Fruit fly (Drosophila melanogaster): ENCODE measurements around the gene CG14864.

CG14864 gene

DNA sequence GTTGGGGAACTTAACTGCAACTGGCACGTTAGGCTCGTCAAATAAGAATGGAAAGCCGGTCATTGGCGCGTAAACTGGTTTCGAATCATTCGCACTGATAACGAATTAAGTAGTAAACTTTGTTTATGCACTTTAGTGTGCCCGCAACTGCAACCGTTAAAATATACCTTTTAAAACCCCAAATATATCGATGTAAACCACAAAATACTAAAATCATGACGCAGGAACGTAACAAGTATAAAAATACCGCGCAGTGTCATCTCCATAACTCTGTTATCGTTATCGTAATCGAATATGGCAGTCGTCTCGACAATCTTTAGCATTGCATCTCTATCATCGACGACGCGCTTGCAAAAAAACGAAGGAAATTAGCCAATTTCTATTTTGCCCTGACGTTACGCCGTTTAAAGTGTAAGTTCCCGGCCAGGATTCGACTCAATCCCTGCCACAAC is 43.0 kb downstream of the CG14864 start, which contains the start of the genes CG31344 and Caf1-55 (continued):
- TF ChIP-seq inv (GFP tag; IDR thresholded peaks at IDR 0.05; ENCODE audit: partially characterized antibody) (peak; percentile 58; the same call in 1 of the 2 replicates), Opbp (GFP tag; IDR thresholded peaks at IDR 0.05; ENCODE audit: partially characterized antibody) (peak; percentile 49; the same call in 1 of the 3 replicates), Scr (GFP tag; IDR thresholded peaks at IDR 0.05; ENCODE audit: partially characterized antibody) (peak; percentile 74), CG6175 (GFP tag; IDR thresholded peaks at IDR 0.05) (no peak), Myb (GFP tag; optimal IDR thresholded peaks at IDR 0.05) (peak; percentile 84), CG10462 (GFP tag; optimal IDR thresholded peaks at IDR 0.05) (no peak), jumu (GFP tag; optimal IDR thresholded peaks at IDR 0.05) (peak; percentile 9), CG7963 (GFP tag; IDR thresholded peaks at IDR 0.05; ENCODE audit: partially characterized antibody) (peak; percentile 79; the same call in 2 of the 3 replicates), org-1 (GFP tag; optimal IDR thresholded peaks at IDR 0.05) (no peak), lilli (GFP tag; optimal IDR thresholded peaks at IDR 0.05) (peak; percentile 37), CG7928 (GFP tag; optimal IDR thresholded peaks at IDR 0.05) (no peak), pzg (GFP tag; optimal IDR thresholded peaks at IDR 0.05) (peak; percentile 98), HLH3B (GFP tag; IDR thresholded peaks at IDR 0.05) (no peak), CG10274 (GFP tag; optimal IDR thresholded peaks at IDR 0.05) (no peak), tll (GFP tag; optimal IDR thresholded peaks at IDR 0.05) (no peak), CG9437 (GFP tag; optimal IDR thresholded peaks at IDR 0.05) (peak; percentile 79), Nf-YC (tag; optimal IDR thresholded peaks at IDR 0.05) (peak; percentile 9), pho (GFP tag; optimal IDR thresholded peaks at IDR 0.05) (peak; percentile 51), CrebB (tag; optimal IDR thresholded peaks at IDR 0.05) (peak; percentile 2), cato (GFP tag; optimal IDR thresholded peaks at IDR 0.05; ENCODE audit: borderline replicate concordance) (no peak), CG14710 (tag; optimal IDR thresholded peaks at IDR 0.05) (peak; percentile 51), CG4730 (GFP tag; IDR thresholded peaks at IDR 0.05) (no peak), Doc2 (GFP tag; IDR thresholded peaks at IDR 0.05) (no peak), gro (GFP tag; optimal IDR thresholded peaks at IDR 0.05) (peak; percentile 26), HmgZ (tag; optimal IDR thresholded peaks at IDR 0.05) (peak; percentile 68), CG7987 (GFP tag; optimal IDR thresholded peaks at IDR 0.05) (no peak), seq (GFP tag; IDR thresholded peaks at IDR 0.05) (no peak), Awh (GFP tag; IDR thresholded peaks at IDR 0.05) (no peak), CG6791 (GFP tag; IDR thresholded peaks at IDR 0.05; ENCODE audit: partially characterized antibody) (peak; percentile 88), CG11560 (tag; IDR thresholded peaks at IDR 0.05) (peak; percentile 91), tx (GFP tag; optimal IDR thresholded peaks at IDR 0.05) (peak; percentile 24)

dm6 chr3R:15222973-15223372 is 45.4 kb downstream of the CG14864 start, which contains the start of gene Polr2G:
Polr2G (minus strand) TSS chr3R:15223180.
- TF ChIP-seq stwl (tag; optimal IDR thresholded peaks at IDR 0.05), result peak; percentile 30
- peak; percentile 10 for TF ChIP-seq CG14710 (tag; optimal IDR thresholded peaks at IDR 0.05)
- TF ChIP-seq pzg (GFP tag; optimal IDR thresholded peaks at IDR 0.05), result peak; percentile 19
- TF ChIP-seq ac (GFP tag; optimal IDR thresholded peaks at IDR 0.05), result no peak
- peak; percentile 24; the same call in 1 of the 2 replicates for TF ChIP-seq E2f1 (GFP tag; IDR thresholded peaks at IDR 0.05)
- TF ChIP-seq Dp (GFP tag; optimal IDR thresholded peaks at IDR 0.05), result peak; percentile 67
- peak; percentile 48 for TF ChIP-seq CG9797 (GFP tag; optimal IDR thresholded peaks at IDR 0.05)
- no peak for TF ChIP-seq CG18011 (GFP tag; optimal IDR thresholded peaks at IDR 0.05)
- TF ChIP-seq CG2116 (GFP tag; optimal IDR thresholded peaks at IDR 0.05), result peak; percentile 19
- no peak for TF ChIP-seq Nf-YB (GFP tag; optimal IDR thresholded peaks at IDR 0.05)
- TF ChIP-seq caup (GFP tag; optimal IDR thresholded peaks at IDR 0.05; ENCODE audit: severe bottlenecking), result no peak
- TF ChIP-seq sens (GFP tag), result peak; percentile 42
- no peak for TF ChIP-seq grn (GFP tag; optimal IDR thresholded peaks at IDR 0.05)
- peak; percentile 70 for TF ChIP-seq MBD-R2 (GFP tag; IDR thresholded peaks at IDR 0.05)
- peak; percentile 28; the same call in 1 of the 4 replicates for TF ChIP-seq Dll (GFP tag; IDR thresholded peaks at IDR 0.05; ENCODE audit: partially characterized antibody)
- TF ChIP-seq Bgb (GFP tag; IDR thresholded peaks at IDR 0.05; ENCODE audit: partially characterized antibody), result no peak
- peak; percentile 10 for TF ChIP-seq CG10267 (tag; optimal IDR thresholded peaks at IDR 0.05)
- no peak for TF ChIP-seq Dip2 (GFP tag; IDR thresholded peaks at IDR 0.05)
- TF ChIP-seq CG34422 (GFP tag; IDR thresholded peaks at IDR 0.05), result peak; percentile 13; the same call in 1 of the 3 replicates
- TF ChIP-seq ssp (GFP tag; IDR thresholded peaks at IDR 0.05), result no peak
- peak; percentile 50 for TF ChIP-seq CG4617 (GFP tag; optimal IDR thresholded peaks at IDR 0.05; ENCODE audit: borderline replicate concordance)

All from whole organism, embryonic.